Worm (Caenorhabditis elegans): ENCODE results near the gene eif-3.K.

DNA sequence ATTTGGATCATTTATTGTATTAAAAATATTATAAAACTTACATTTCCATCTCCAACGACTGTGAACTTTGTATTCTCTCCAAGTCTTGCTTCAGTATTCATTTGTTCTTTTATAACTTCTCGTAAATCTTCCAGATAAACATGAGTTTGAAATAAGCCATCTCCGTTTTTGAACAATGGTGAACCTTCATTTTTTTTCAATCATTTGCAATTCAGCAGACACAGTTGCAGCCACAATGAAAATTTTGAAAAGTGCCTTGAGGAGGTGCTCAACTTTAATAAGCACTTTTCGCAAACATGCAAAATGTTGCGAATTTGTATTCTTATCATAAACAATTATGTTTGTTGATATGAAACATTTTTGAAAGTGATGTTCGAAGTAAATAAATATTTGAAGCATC lies 9.6 kb upstream of the eif-3.K start, which contains the start of gene T16G1.3:
- no peak for TF ChIP-seq ztf-11 (tag; optimal IDR thresholded peaks at IDR 0.05)
- TF ChIP-seq zag-1 (tag; optimal IDR thresholded peaks at IDR 0.05) = no peak
- TF ChIP-seq R02D3.7 (tag; optimal IDR thresholded peaks at IDR 0.05) = no peak
- no peak for TF ChIP-seq nfya-1 (tag; optimal IDR thresholded peaks at IDR 0.05; ENCODE audit: insufficient read depth)
- no peak for TF ChIP-seq lin-15B (tag; optimal IDR thresholded peaks at IDR 0.05)
- TF ChIP-seq tbx-2 (tag; optimal IDR thresholded peaks at IDR 0.05) = no peak
- no peak for TF ChIP-seq ceh-28 (tag; optimal IDR thresholded peaks at IDR 0.05)
- TF ChIP-seq ama-1 (optimal IDR thresholded peaks at IDR 0.05) = no peak
- no peak for TF ChIP-seq pqm-1 (tag; optimal IDR thresholded peaks at IDR 0.05)
- no peak for TF ChIP-seq snpc-4 (tag; optimal IDR thresholded peaks at IDR 0.05)
- no peak for TF ChIP-seq unc-62 (GFP tag; optimal IDR thresholded peaks at IDR 0.05)
- TF ChIP-seq elt-2 (tag; optimal IDR thresholded peaks at IDR 0.05) = no peak
- no peak for TF ChIP-seq fkh-10 (GFP tag; optimal IDR thresholded peaks at IDR 0.05)
- no peak for TF ChIP-seq ztf-4 (tag; optimal IDR thresholded peaks at IDR 0.05)
